Fruit fly (Drosophila melanogaster): ENCODE data around the gene CG15172.

DNA sequence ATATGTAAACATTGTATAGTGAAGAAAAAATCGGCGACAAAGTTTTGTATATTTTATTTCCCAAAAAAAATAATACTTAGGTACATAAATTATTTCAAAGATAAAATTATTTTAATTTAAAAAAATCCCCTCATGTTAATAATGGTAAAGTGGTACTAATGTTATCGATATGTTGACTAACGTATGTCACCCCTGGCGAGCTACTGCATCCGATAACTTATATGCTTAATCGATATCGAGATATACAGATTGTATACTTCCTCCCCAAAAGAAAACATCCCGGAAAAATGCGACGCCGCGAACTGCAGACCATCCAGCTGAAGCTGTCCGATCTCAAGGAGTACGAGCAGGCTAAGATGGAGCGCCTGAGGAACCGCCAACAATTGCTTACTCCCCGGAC is 42.5 kb downstream of the CG15172 start, which contains the start of gene CG17343:
- TF ChIP-seq EcR (GFP tag; optimal IDR thresholded peaks at IDR 0.05) (no peak), Dll (optimal IDR thresholded peaks at IDR 0.05) (no peak), CG8478 (optimal IDR thresholded peaks at IDR 0.05) (no peak), psq (optimal IDR thresholded peaks at IDR 0.05) (no peak), pan (optimal IDR thresholded peaks at IDR 0.05) (no peak), usp (GFP tag; optimal IDR thresholded peaks at IDR 0.05) (no peak)
